Fruit fly (Drosophila melanogaster): ENCODE measurements around the gene cmpy.

The cmpy gene

DNA sequence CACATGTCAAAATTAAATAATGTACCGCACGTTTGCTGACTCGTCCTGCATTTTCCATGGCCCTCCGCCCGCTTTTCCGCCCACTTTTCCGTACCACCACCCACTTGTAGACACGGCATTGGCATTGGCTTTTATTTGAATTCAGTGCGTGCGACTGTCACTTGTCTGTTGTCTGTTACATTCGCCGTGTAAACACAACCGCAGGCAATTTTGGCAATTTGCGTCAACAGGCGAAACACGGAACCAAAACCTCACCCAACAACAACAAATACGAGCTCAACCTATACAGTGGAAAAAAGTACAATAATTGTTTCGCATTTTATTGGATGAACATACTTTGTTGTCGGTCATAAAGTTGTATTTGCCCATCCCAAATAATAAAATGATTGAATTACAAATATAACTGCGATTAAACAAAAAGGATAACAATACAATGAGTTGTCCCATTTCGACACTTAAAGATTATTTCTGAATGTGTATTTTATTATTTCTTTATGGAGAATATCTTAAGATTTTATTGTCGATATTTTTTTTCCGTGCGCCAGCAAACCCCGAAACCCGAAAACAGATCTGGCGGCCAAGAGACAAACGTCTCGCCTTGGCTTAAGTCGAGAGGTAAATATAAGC is 28.4 kb upstream of the cmpy start (continued):
- TF ChIP-seq H2.0 (GFP tag; IDR thresholded peaks at IDR 0.05): 0 out of 2 replicates have a peak, but pooled peaks have one; percentile 15
- TF ChIP-seq amos (GFP tag; IDR thresholded peaks at IDR 0.05; ENCODE audit: partially characterized antibody): no peak
- TF ChIP-seq pfk (GFP tag; optimal IDR thresholded peaks at IDR 0.05): no peak
- TF ChIP-seq tin (GFP tag; optimal IDR thresholded peaks at IDR 0.05): no peak
- no peak for TF ChIP-seq CG8359 (GFP tag; optimal IDR thresholded peaks at IDR 0.05; ENCODE audit: borderline replicate concordance)
- peak; percentile 9 for TF ChIP-seq ind (GFP tag; optimal IDR thresholded peaks at IDR 0.05)
- peak; percentile 9 for TF ChIP-seq CG10654 (GFP tag; optimal IDR thresholded peaks at IDR 0.05)
- TF ChIP-seq PHDP (tag; optimal IDR thresholded peaks at IDR 0.05): peak; percentile 41
- peak; percentile 2 for TF ChIP-seq CG6765 (GFP tag; optimal IDR thresholded peaks at IDR 0.05)
- TF ChIP-seq Trl (optimal IDR thresholded peaks at IDR 0.05): no peak
- TF ChIP-seq Trl (GFP tag; optimal IDR thresholded peaks at IDR 0.05): peak; percentile 21
- TF ChIP-seq CG13894 (tag; optimal IDR thresholded peaks at IDR 0.05): peak; percentile 86
- peak; percentile 45 for TF ChIP-seq Meics (GFP tag; optimal IDR thresholded peaks at IDR 0.05)
- peak in 1 of 2 experiments; percentile 1 for TF ChIP-seq Pdp1 (GFP tag; optimal IDR thresholded peaks at IDR 0.05)
- TF ChIP-seq NfI (GFP tag; optimal IDR thresholded peaks at IDR 0.05): peak; percentile 31
- TF ChIP-seq CG12659 (GFP tag; optimal IDR thresholded peaks at IDR 0.05): no peak
- TF ChIP-seq CG12769 (tag; optimal IDR thresholded peaks at IDR 0.05): peak; percentile 21
- peak; percentile 38 for TF ChIP-seq Sox102F (GFP tag; optimal IDR thresholded peaks at IDR 0.05)
- peak; percentile 33 for TF ChIP-seq Oli (tag; optimal IDR thresholded peaks at IDR 0.05)
- peak; percentile 55 for TF ChIP-seq CG18599 (GFP tag; optimal IDR thresholded peaks at IDR 0.05)
- TF ChIP-seq CG33213 (GFP tag; optimal IDR thresholded peaks at IDR 0.05): no peak
- peak; percentile 44 for TF ChIP-seq CG7839 (tag; optimal IDR thresholded peaks at IDR 0.05)
- peak; percentile 34; the same call in 1 of the 2 replicates for TF ChIP-seq slbo (GFP tag; IDR thresholded peaks at IDR 0.05)
- 0 out of 3 replicates have a peak, but pooled peaks have one; percentile 28 for TF ChIP-seq CG17361 (GFP tag; IDR thresholded peaks at IDR 0.05)
- peak; percentile 40 for TF ChIP-seq lilli (GFP tag; optimal IDR thresholded peaks at IDR 0.05)
- TF ChIP-seq CG17385 (GFP tag; optimal IDR thresholded peaks at IDR 0.05): peak; percentile 7
- 0 out of 3 replicates have a peak, but pooled peaks have one; percentile 35 for TF ChIP-seq dysf (GFP tag; IDR thresholded peaks at IDR 0.05)
- no peak for TF ChIP-seq CG17328 (GFP tag; IDR thresholded peaks at IDR 0.05)
- TF ChIP-seq CG1233 (GFP tag; optimal IDR thresholded peaks at IDR 0.05): peak; percentile 3
- peak; percentile 20 for TF ChIP-seq CoRest (tag; optimal IDR thresholded peaks at IDR 0.05)
- peak in 1 of 2 experiments; percentile 8 for TF ChIP-seq Eip74EF (GFP tag; optimal IDR thresholded peaks at IDR 0.05)
- TF ChIP-seq mam (GFP tag; optimal IDR thresholded peaks at IDR 0.05): peak; percentile 10
- peak; percentile 15 for TF ChIP-seq phol (tag; optimal IDR thresholded peaks at IDR 0.05)
- peak; percentile 27 for TF ChIP-seq caup (GFP tag; optimal IDR thresholded peaks at IDR 0.05; ENCODE audit: severe bottlenecking)
- no peak for TF ChIP-seq CG8281 (tag; optimal IDR thresholded peaks at IDR 0.05)
- TF ChIP-seq ssp (GFP tag; IDR thresholded peaks at IDR 0.05): no peak
- TF ChIP-seq CG7556 (GFP tag; optimal IDR thresholded peaks at IDR 0.05): peak; percentile 51
- TF ChIP-seq Hr51 (GFP tag; optimal IDR thresholded peaks at IDR 0.05): peak in 1 of 2 experiments; percentile 47
- TF ChIP-seq Hmr (GFP tag; optimal IDR thresholded peaks at IDR 0.05): peak; percentile 49
- peak; percentile 12 for TF ChIP-seq Sox100B (GFP tag; optimal IDR thresholded peaks at IDR 0.05)
- TF ChIP-seq abd-A (tag; optimal IDR thresholded peaks at IDR 0.05): peak; percentile 53
- no peak for TF ChIP-seq ac (GFP tag; optimal IDR thresholded peaks at IDR 0.05)
- TF ChIP-seq Blimp-1 (GFP tag; optimal IDR thresholded peaks at IDR 0.05): peak; percentile 1
- TF ChIP-seq Dad (GFP tag; optimal IDR thresholded peaks at IDR 0.05): no peak
- TF ChIP-seq h (optimal IDR thresholded peaks at IDR 0.05): no peak
- no peak for TF ChIP-seq CG17359 (tag; optimal IDR thresholded peaks at IDR 0.05)
- no peak for TF ChIP-seq al (GFP tag; IDR thresholded peaks at IDR 0.05)
- no peak for TF ChIP-seq grn (GFP tag; optimal IDR thresholded peaks at IDR 0.05)

Data from whole organism, embryonic.